Fruit fly (Drosophila melanogaster) whole organism, embryonic: ENCODE measurements around the gene Mst36Fb.

ENCODE experiments used
- B-H2 ChIP-seq: fragments of 200-800 bp; sonication (Bioruptor generic); optimal IDR thresholded peaks from 2 replicates; lab custom pipeline; 2018; ENCODE audit warnings: missing biosample characterization, mild to moderate bottlenecking, missing genetic modification characterization
- Bgb ChIP-seq: fragments of 200-800 bp; sonication (Bioruptor generic); IDR thresholded peaks from 2 replicates; pipeline ENCODE4 v1.3.6; 2022; ENCODE audit warnings: missing biosample characterization, missing genetic modification characterization; ENCODE audit not compliant: partially characterized antibody
- CG10321 ChIP-seq: fragments of 200-800 bp; sonication (Bioruptor generic); IDR thresholded peaks from 2 replicates; pipeline ENCODE4 v1.3.6; 2022; ENCODE audit warnings: missing biosample characterization, missing genetic modification characterization
- CG10654 ChIP-seq: fragments of 200-800 bp; sonication (Bioruptor generic); optimal IDR thresholded peaks from 2 replicates; lab custom pipeline; 2016; ENCODE audit warnings: missing biosample characterization, missing genetic modification characterization
- CG11560 ChIP-seq: fragments of 200-800 bp; sonication (Bioruptor generic); IDR thresholded peaks from 3 replicates; pipeline ENCODE4 v1.3.6; 2022; ENCODE audit warnings: missing biosample characterization, missing genetic modification characterization
- CG12942 ChIP-seq: fragments of 200-800 bp; sonication (Bioruptor generic); optimal IDR thresholded peaks from 3 replicates; lab custom pipeline; 2016; ENCODE audit warnings: missing biosample characterization, missing genetic modification characterization
- CG13123 ChIP-seq: fragments of 200-800 bp; sonication (Bioruptor generic); optimal IDR thresholded peaks from 2 replicates; lab custom pipeline; 2016; ENCODE audit warnings: missing biosample characterization, missing genetic modification characterization
- CG14441 ChIP-seq: fragments of 200-800 bp; sonication (Bioruptor generic); IDR thresholded peaks from 2 replicates; pipeline ENCODE4 v1.3.6; 2022; ENCODE audit warnings: missing biosample characterization, missing genetic modification characterization
- CG15479 ChIP-seq: fragments of 200-800 bp; sonication (Bioruptor generic); optimal IDR thresholded peaks from 3 replicates; lab custom pipeline; 2019; ENCODE audit warnings: missing biosample characterization, mild to moderate bottlenecking, missing genetic modification characterization, moderate library complexity
- CG15514 ChIP-seq: fragments of 200-800 bp; sonication (Bioruptor generic); optimal IDR thresholded peaks from 3 replicates; lab custom pipeline; 2017; ENCODE audit warnings: missing biosample characterization, missing genetic modification characterization, mild to moderate bottlenecking, moderate library complexity, missing genetic modification reagents
- CG1603 ChIP-seq: fragments of 200-800 bp; sonication (Bioruptor generic); optimal IDR thresholded peaks from 2 replicates; lab custom pipeline; 2019; ENCODE audit warnings: missing biosample characterization, mild to moderate bottlenecking, missing genetic modification characterization, moderate library complexity
- CG17612 ChIP-seq: fragments of 200-800 bp; sonication (Bioruptor generic); IDR thresholded peaks from 2 replicates; pipeline ENCODE4 v1.3.6; 2022; ENCODE audit warnings: missing biosample characterization, missing genetic modification characterization
- CG2678 ChIP-seq: fragments of 200-800 bp; sonication (Bioruptor generic); optimal IDR thresholded peaks from 3 replicates; lab custom pipeline; 2019; ENCODE audit warnings: missing biosample characterization, mild to moderate bottlenecking, missing genetic modification characterization, moderate library complexity
- CG2889 ChIP-seq: fragments of 200-800 bp; sonication (Bioruptor generic); IDR thresholded peaks from 3 replicates; pipeline ENCODE4 v1.3.6; 2022; ENCODE audit warnings: missing biosample characterization, missing genetic modification characterization
- CG7372 ChIP-seq: fragments of 200-800 bp; sonication (Bioruptor generic); IDR thresholded peaks from 2 replicates; pipeline ENCODE4 v1.3.6; 2022; ENCODE audit warnings: missing biosample characterization, missing genetic modification characterization
- CG9437 ChIP-seq: fragments of 200-800 bp; sonication (Bioruptor generic); optimal IDR thresholded peaks from 2 replicates; lab custom pipeline; 2018; ENCODE audit warnings: missing biosample characterization, mild to moderate bottlenecking, missing genetic modification characterization
- D ChIP-seq, 2 experiments: fragments of 200-800 bp in 1 of 2; fragments of >200 bp in 1 of 2; sonication (Bioruptor generic) in 1 of 2; optimal IDR thresholded peaks; 2 replicates in 1 of 2; 3 replicates in 1 of 2; lab custom pipeline; 2017; ENCODE audit warnings: mild to moderate bottlenecking in 1 of 2, missing biosample characterization in 1 of 2, missing genetic modification characterization in 1 of 2, missing genetic modification reagents in 1 of 2
- Dad ChIP-seq: fragments of 200-800 bp; sonication (Bioruptor generic); optimal IDR thresholded peaks from 3 replicates; lab custom pipeline; 2016; ENCODE audit warnings: missing biosample characterization, missing genetic modification characterization
- HmgD ChIP-seq: fragments of 200-800 bp; sonication (Bioruptor generic); optimal IDR thresholded peaks from 3 replicates; lab custom pipeline; 2016; ENCODE audit warnings: missing biosample characterization, missing genetic modification characterization
- Hmr ChIP-seq: fragments of 200-800 bp; sonication (Bioruptor generic); optimal IDR thresholded peaks from 3 replicates; lab custom pipeline; 2017; ENCODE audit warnings: mild to moderate bottlenecking, missing biosample characterization, missing genetic modification reagents, missing genetic modification characterization
- NFAT ChIP-seq: fragments of 200-800 bp; sonication (Bioruptor generic); IDR thresholded peaks from 2 replicates; pipeline ENCODE4 v1.3.6; 2022; ENCODE audit warnings: missing biosample characterization, missing genetic modification characterization
- PHDP ChIP-seq: fragments of 200-800 bp; sonication (Bioruptor generic); optimal IDR thresholded peaks from 3 replicates; lab custom pipeline; 2018; ENCODE audit warnings: missing biosample characterization, mild to moderate bottlenecking, missing genetic modification characterization, moderate library complexity
- Pdp1 ChIP-seq, 2 experiments: fragments of 200-800 bp; sonication (Bioruptor generic); optimal IDR thresholded peaks; 3 replicates each; lab custom pipeline; 2016; ENCODE audit warnings: missing biosample characterization in 2 of 2, missing genetic modification characterization in 2 of 2, mild to moderate bottlenecking in 1 of 2, moderate library complexity in 1 of 2
- Side ChIP-seq: fragments of 200-800 bp; sonication (Bioruptor generic); optimal IDR thresholded peaks from 2 replicates; lab custom pipeline; 2016; ENCODE audit warnings: missing biosample characterization, missing genetic modification characterization
- Taf1 ChIP-seq: fragments of 200-800 bp; sonication (Bioruptor generic); IDR thresholded peaks from 2 replicates; pipeline ENCODE4 v1.3.6; 2022; ENCODE audit warnings: missing biosample characterization, missing genetic modification characterization
- Usf ChIP-seq: fragments of 200-800 bp; sonication (Bioruptor generic); optimal IDR thresholded peaks from 2 replicates; lab custom pipeline; 2017; ENCODE audit warnings: missing genotype, missing biosample characterization, missing genetic modification characterization
- ab ChIP-seq: fragments of 200-800 bp; sonication (Bioruptor generic); optimal IDR thresholded peaks from 2 replicates; lab custom pipeline; 2016; ENCODE audit warnings: missing biosample characterization, missing genetic modification characterization
- ato ChIP-seq: fragments of 200-800 bp; sonication (Bioruptor generic); IDR thresholded peaks from 2 replicates; pipeline ENCODE4 v1.3.6; 2022; ENCODE audit warnings: missing biosample characterization, missing genetic modification characterization; ENCODE audit not compliant: partially characterized antibody
- bbx ChIP-seq: fragments of 200-800 bp; sonication (Bioruptor generic); IDR thresholded peaks from 2 replicates; pipeline ENCODE4 v1.3.6; 2022; ENCODE audit warnings: missing biosample characterization, missing genetic modification characterization; ENCODE audit not compliant: partially characterized antibody
- bowl ChIP-seq: fragments of 200-800 bp; sonication (Bioruptor generic); IDR thresholded peaks from 2 replicates; pipeline ENCODE4 v1.3.6; 2022; ENCODE audit warnings: missing biosample characterization, missing genetic modification characterization
- bsh ChIP-seq, 2 experiments: fragments of 200-800 bp; sonication (Bioruptor generic); optimal IDR thresholded peaks; 2 replicates each; lab custom pipeline; 2017 to 2018; ENCODE audit warnings: mild to moderate bottlenecking in 2 of 2, missing biosample characterization in 2 of 2, missing genetic modification characterization in 2 of 2, moderate library complexity in 1 of 2
- croc ChIP-seq: fragments of 200-800 bp; sonication (Bioruptor generic); conservative IDR thresholded peaks from 3 replicates; pipeline ENCODE4 v1.3.6; 2022; ENCODE audit warnings: missing biosample characterization, missing genetic modification characterization
- crp ChIP-seq, 2 experiments: fragments of 200-800 bp; sonication (Bioruptor generic); optimal IDR thresholded peaks; 2 replicates in 1 of 2; 3 replicates in 1 of 2; lab custom pipeline; 2017; ENCODE audit warnings: missing biosample characterization in 2 of 2, missing genetic modification characterization in 2 of 2, mild to moderate bottlenecking in 1 of 2, moderate library complexity in 1 of 2
- dan ChIP-seq: fragments of 200-800 bp; sonication (Bioruptor generic); IDR thresholded peaks from 2 replicates; pipeline ENCODE4 v1.3.6; 2022; ENCODE audit warnings: missing biosample characterization, missing genetic modification characterization
- esg ChIP-seq: fragments of 200-800 bp; sonication (Bioruptor generic); conservative IDR thresholded peaks from 2 replicates; pipeline ENCODE4 v1.3.6; 2022; ENCODE audit warnings: missing biosample characterization, missing genetic modification characterization
- fd96Cb ChIP-seq: fragments of 200-800 bp; sonication (Bioruptor generic); optimal IDR thresholded peaks from 2 replicates; lab custom pipeline; 2018; ENCODE audit warnings: missing biosample characterization, mild to moderate bottlenecking, missing genetic modification characterization, moderate library complexity
- gcm ChIP-seq: fragments of 200-800 bp; sonication (Bioruptor generic); optimal IDR thresholded peaks from 2 replicates; lab custom pipeline; 2019; ENCODE audit warnings: missing biosample characterization, mild to moderate bottlenecking, missing genetic modification characterization, moderate library complexity
- h ChIP-seq: fragments of >200 bp; optimal IDR thresholded peaks from 2 replicates; lab custom pipeline; 2017
- hb ChIP-seq: fragments of 200-800 bp; sonication (Bioruptor generic); IDR thresholded peaks from 3 replicates; pipeline ENCODE4 v1.3.6; 2022; ENCODE audit warnings: missing biosample characterization, missing genetic modification characterization; ENCODE audit not compliant: partially characterized antibody
- klu ChIP-seq: fragments of 200-800 bp; sonication (Bioruptor generic); IDR thresholded peaks from 2 replicates; pipeline ENCODE4 v1.3.6; 2022; ENCODE audit warnings: missing biosample characterization, missing genetic modification characterization
- lilli ChIP-seq: fragments of 200-800 bp; sonication (Bioruptor generic); optimal IDR thresholded peaks from 3 replicates; lab custom pipeline; 2016; ENCODE audit warnings: missing biosample characterization, missing genetic modification characterization
- mam ChIP-seq: fragments of 200-800 bp; sonication (Bioruptor generic); optimal IDR thresholded peaks from 3 replicates; lab custom pipeline; 2016; ENCODE audit warnings: missing biosample characterization, missing genetic modification characterization
- nom ChIP-seq: fragments of 200-800 bp; sonication (Bioruptor generic); optimal IDR thresholded peaks from 2 replicates; lab custom pipeline; 2017; ENCODE audit warnings: missing biosample characterization, missing genetic modification characterization, mild to moderate bottlenecking, moderate library complexity, missing genetic modification reagents
- sob ChIP-seq: fragments of 200-800 bp; sonication (Bioruptor generic); IDR thresholded peaks from 2 replicates; pipeline ENCODE4 v1.3.6; 2022; ENCODE audit warnings: missing biosample characterization, missing genetic modification characterization
- tll ChIP-seq, 2 experiments: fragments of 200-800 bp in 1 of 2; fragments of >200 bp in 1 of 2; sonication (Bioruptor generic) in 1 of 2; optimal IDR thresholded peaks; 2 replicates each; lab custom pipeline; 2017 to 2019; ENCODE audit warnings: missing biosample characterization in 2 of 2, missing genetic modification characterization in 2 of 2, mild to moderate bottlenecking in 1 of 2, moderate library complexity in 1 of 2
- vvl ChIP-seq: fragments of 200-800 bp; sonication (Bioruptor generic); IDR thresholded peaks from 2 replicates; pipeline ENCODE4 v1.3.6; 2022; ENCODE audit warnings: missing biosample characterization, missing genetic modification characterization
- wor ChIP-seq: fragments of 200-800 bp; sonication (Bioruptor generic); IDR thresholded peaks from 2 replicates; pipeline ENCODE4 v1.3.6; 2022; ENCODE audit warnings: missing biosample characterization, missing genetic modification characterization
- z ChIP-seq: fragments of 200-800 bp; sonication (Bioruptor generic); IDR thresholded peaks from 3 replicates; pipeline ENCODE4 v1.3.6; 2022; ENCODE audit warnings: missing biosample characterization, missing genetic modification characterization

Gene Mst36Fb

dm6 chr2L:18693877-18694723 lies 19.2 kb upstream of the Mst36Fb start (continued):
- TF ChIP-seq gcm (GFP tag; lab: Kevin White, UChicago), result no peak
- peak; percentile 48 for TF ChIP-seq CG13123 (GFP tag; lab: Kevin White, UChicago)
- peak; percentile 23 for TF ChIP-seq fd96Cb (tag; lab: Kevin White, UChicago)
- TF ChIP-seq CG11560 (tag; lab: Robert Waterston, UW), result no peak
- TF ChIP-seq CG2889 (GFP tag; lab: Robert Waterston, UW), result peak; percentile 63; the same call in 1 of the 3 replicates
- TF ChIP-seq Usf (GFP tag; lab: Kevin White, UChicago), result no peak
- no peak for TF ChIP-seq D (optimal IDR thresholded peaks at IDR 0.05; lab: Kevin White, UChicago)
- no peak for TF ChIP-seq D (GFP tag; optimal IDR thresholded peaks at IDR 0.05; lab: Kevin White, UChicago)
- TF ChIP-seq CG17612 (GFP tag; lab: Robert Waterston, UW), result 0 out of 2 replicates have a peak, but pooled peaks have one; percentile 12
- no peak for TF ChIP-seq hb
- TF ChIP-seq h (lab: Kevin White, UChicago), result no peak
- TF ChIP-seq CG7372, result no peak
- TF ChIP-seq z (GFP tag; lab: Robert Waterston, UW), result no peak
- no peak for TF ChIP-seq tll (GFP tag; optimal IDR thresholded peaks at IDR 0.05; lab: Kevin White, UChicago)
- no peak for TF ChIP-seq Bgb (GFP tag; lab: Robert Waterston, UW)
- peak; percentile 60 for TF ChIP-seq Side (GFP tag; lab: Kevin White, UChicago)
- TF ChIP-seq lilli (GFP tag; lab: Kevin White, UChicago), result peak; percentile 79
- peak; percentile 27 for TF ChIP-seq ab
- TF ChIP-seq Dad (GFP tag; lab: Kevin White, UChicago), result peak; percentile 49
- TF ChIP-seq wor (GFP tag; lab: Robert Waterston, UW), result no peak
- no peak for TF ChIP-seq HmgD (GFP tag; lab: Kevin White, UChicago)
- peak; percentile 62 to 65 for TF ChIP-seq Pdp1 (GFP tag; optimal IDR thresholded peaks at IDR 0.05; lab: Kevin White, UChicago)
- peak; percentile 17 to 53 for TF ChIP-seq bsh (GFP tag; optimal IDR thresholded peaks at IDR 0.05; lab: Kevin White, UChicago)
- peak; percentile 31 for TF ChIP-seq CG12942
- TF ChIP-seq CG15479 (GFP tag; lab: Kevin White, UChicago), result no peak
- peak; percentile 75 for TF ChIP-seq B-H2
- peak; percentile 4 for TF ChIP-seq CG10654 (GFP tag; lab: Kevin White, UChicago)
- TF ChIP-seq dan (GFP tag; lab: Robert Waterston, UW), result no peak
- TF ChIP-seq sob (GFP tag; lab: Robert Waterston, UW), result peak; percentile 37; the same call in 1 of the 2 replicates
- no peak for TF ChIP-seq ato (GFP tag; lab: Robert Waterston, UW)
- peak; percentile 76 for TF ChIP-seq NFAT (GFP tag; lab: Robert Waterston, UW)
- TF ChIP-seq klu, result no peak
- peak; percentile 49 for TF ChIP-seq nom (GFP tag; lab: Kevin White, UChicago)
- TF ChIP-seq Hmr (GFP tag; lab: Kevin White, UChicago), result peak; percentile 63
- TF ChIP-seq esg (GFP tag; lab: Robert Waterston, UW), result peak; percentile 51
- TF ChIP-seq bowl (GFP tag; lab: Robert Waterston, UW), result no peak
- TF ChIP-seq CG2678 (tag; lab: Kevin White, UChicago), result peak; percentile 46
- peak; percentile 43 to 79 for TF ChIP-seq crp (GFP tag; optimal IDR thresholded peaks at IDR 0.05; lab: Kevin White, UChicago)
- peak; percentile 59 for TF ChIP-seq CG1603
- peak; percentile 45; the same call in 1 of the 2 replicates for TF ChIP-seq CG10321 (GFP tag; lab: Robert Waterston, UW)
- no peak for TF ChIP-seq bbx
- peak; percentile 73 for TF ChIP-seq vvl (GFP tag; lab: Robert Waterston, UW)
- TF ChIP-seq mam (GFP tag; lab: Kevin White, UChicago), result peak; percentile 76
- peak; percentile 38 for TF ChIP-seq CG15514 (GFP tag; lab: Kevin White, UChicago)
- TF ChIP-seq Taf1 (GFP tag; lab: Robert Waterston, UW), result no peak
- TF ChIP-seq PHDP (tag; lab: Kevin White, UChicago), result peak; percentile 50
- no peak; the same call in 1 of the 3 replicates for TF ChIP-seq croc (GFP tag; lab: Robert Waterston, UW)
- peak; percentile 58 for TF ChIP-seq CG9437
- peak; percentile 86 for TF ChIP-seq CG14441 (GFP tag; lab: Robert Waterston, UW)
